Fruit fly (Drosophila melanogaster) whole organism, adult: ENCODE data around the gene frj.

Source experiments
- CG11617 ChIP-seq: fragments of 200-800 bp; sonication (Bioruptor generic); optimal IDR thresholded peaks from 2 replicates; lab custom pipeline; 2017; ENCODE audit warnings: mild to moderate bottlenecking, missing biosample characterization, missing genetic modification reagents, missing genetic modification characterization
- CG12768 ChIP-seq: fragments of 200-800 bp; sonication (Bioruptor generic); optimal IDR thresholded peaks from 2 replicates; lab custom pipeline; 2017; ENCODE audit warnings: missing biosample characterization, missing genetic modification characterization, mild to moderate bottlenecking, moderate library complexity, missing genetic modification reagents
- CG14711 ChIP-seq: fragments of 200-800 bp; sonication (Bioruptor generic); optimal IDR thresholded peaks from 2 replicates; lab custom pipeline; 2018; ENCODE audit warnings: missing biosample characterization, mild to moderate bottlenecking, missing genetic modification characterization, moderate library complexity
- CG1620 ChIP-seq: fragments of 200-800 bp; sonication (Bioruptor generic); optimal IDR thresholded peaks from 2 replicates; lab custom pipeline; 2016; ENCODE audit warnings: missing biosample characterization, missing genetic modification characterization
- CG33017 ChIP-seq: fragments of 200-800 bp; sonication (Bioruptor generic); optimal IDR thresholded peaks from 2 replicates; lab custom pipeline; 2018; ENCODE audit warnings: missing biosample characterization, mild to moderate bottlenecking, missing genetic modification characterization, moderate library complexity
- CG5204 ChIP-seq: fragments of 200-800 bp; sonication (Bioruptor generic); optimal IDR thresholded peaks from 2 replicates; lab custom pipeline; 2016; ENCODE audit warnings: missing biosample characterization, missing genetic modification characterization
- CG7045 ChIP-seq: fragments of 200-800 bp; sonication (Bioruptor generic); optimal IDR thresholded peaks from 2 replicates; lab custom pipeline; 2017; ENCODE audit warnings: missing biosample characterization, mild to moderate bottlenecking, missing genetic modification characterization
- CG7101 ChIP-seq: fragments of 200-800 bp; sonication (Bioruptor generic); optimal IDR thresholded peaks from 2 replicates; lab custom pipeline; 2018; ENCODE audit warnings: missing biosample characterization, mild to moderate bottlenecking, missing genetic modification characterization, moderate library complexity
- Clk ChIP-seq: fragments of 200-800 bp; sonication (Bioruptor generic); optimal IDR thresholded peaks from 2 replicates; lab custom pipeline; 2017; ENCODE audit warnings: missing biosample characterization, missing genetic modification characterization
- Crg-1 ChIP-seq: fragments of 200-800 bp; sonication (Bioruptor generic); optimal IDR thresholded peaks from 2 replicates; lab custom pipeline; 2016; ENCODE audit warnings: missing biosample characterization, missing genetic modification characterization
- Hr96 ChIP-seq: fragments of 200-800 bp; sonication (Bioruptor generic); optimal IDR thresholded peaks from 2 replicates; lab custom pipeline; 2016; ENCODE audit warnings: missing biosample characterization, missing genetic modification characterization
- Mnt ChIP-seq: fragments of 200-800 bp; sonication (Bioruptor generic); optimal IDR thresholded peaks from 2 replicates; lab custom pipeline; 2016; ENCODE audit warnings: missing biosample characterization, mild to moderate bottlenecking, missing genetic modification characterization
- bab1 ChIP-seq: fragments of 200-800 bp; sonication (Bioruptor generic); optimal IDR thresholded peaks from 3 replicates; lab custom pipeline; 2019; ENCODE audit warnings: missing biosample characterization, mild to moderate bottlenecking, missing genetic modification characterization, moderate library complexity
- cic ChIP-seq: fragments of 200-800 bp; sonication (Bioruptor generic); optimal IDR thresholded peaks from 2 replicates; lab custom pipeline; 2017; ENCODE audit warnings: missing biosample characterization, mild to moderate bottlenecking, missing genetic modification characterization, moderate library complexity
- cnc ChIP-seq, 2 experiments: fragments of >200 bp; optimal IDR thresholded peaks; 2 replicates each; lab custom pipeline; 2017
- kay ChIP-seq: fragments of 200-800 bp; sonication (Bioruptor generic); peaks from one replicate; lab custom pipeline; 2016; ENCODE audit warnings: missing biosample characterization, missing genetic modification characterization, borderline replicate concordance
- ovo ChIP-seq: fragments of 200-800 bp; sonication (Bioruptor generic); optimal IDR thresholded peaks from 2 replicates; lab custom pipeline; 2016; ENCODE audit warnings: missing biosample characterization, missing genetic modification characterization
- pad ChIP-seq: fragments of 200-800 bp; sonication (Bioruptor generic); optimal IDR thresholded peaks from 3 replicates; lab custom pipeline; 2017; ENCODE audit warnings: missing biosample characterization, missing genetic modification characterization, mild to moderate bottlenecking, moderate library complexity, missing genetic modification reagents
- tj ChIP-seq: fragments of 200-800 bp; sonication (Bioruptor generic); optimal IDR thresholded peaks from 3 replicates; lab custom pipeline; 2017; ENCODE audit warnings: missing biosample characterization, mild to moderate bottlenecking, missing genetic modification characterization, moderate library complexity
- toe ChIP-seq: fragments of 200-800 bp; sonication (Bioruptor generic); optimal IDR thresholded peaks from 2 replicates; lab custom pipeline; 2016; ENCODE audit warnings: missing biosample characterization, missing genetic modification characterization

The frj gene

DNA sequence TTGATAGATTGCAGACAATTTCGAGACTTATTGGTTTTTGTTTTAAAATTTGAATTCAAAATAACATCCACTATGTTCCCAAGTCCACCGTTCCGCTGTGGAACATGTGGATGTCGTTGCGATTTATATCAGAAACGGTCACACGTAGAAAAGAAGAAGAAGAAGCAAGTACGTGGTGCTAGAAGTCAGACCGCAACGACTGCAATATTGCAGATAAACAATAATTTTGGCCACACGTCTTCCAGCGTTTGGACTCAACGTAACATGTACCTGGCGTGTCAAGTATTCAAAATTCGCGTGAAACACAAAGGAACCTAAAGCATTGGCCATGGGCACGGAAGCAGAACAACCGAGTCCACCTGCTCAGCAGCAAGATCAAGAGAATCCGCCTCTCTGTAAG lies 31.7 kb upstream of the frj start, which contains the start of gene Fic:
Gene Fic (plus strand): TSS at position 139 of the 400 bp plus-strand sequence.
- TF ChIP-seq toe (GFP tag; lab: Kevin White, UChicago), result no peak
- peak; percentile 41 for TF ChIP-seq Mnt (GFP tag; lab: Kevin White, UChicago)
- peak; percentile 57 for TF ChIP-seq tj (GFP tag; lab: Kevin White, UChicago)
- peak; percentile 8 for TF ChIP-seq bab1 (GFP tag; lab: Kevin White, UChicago)

DNA sequence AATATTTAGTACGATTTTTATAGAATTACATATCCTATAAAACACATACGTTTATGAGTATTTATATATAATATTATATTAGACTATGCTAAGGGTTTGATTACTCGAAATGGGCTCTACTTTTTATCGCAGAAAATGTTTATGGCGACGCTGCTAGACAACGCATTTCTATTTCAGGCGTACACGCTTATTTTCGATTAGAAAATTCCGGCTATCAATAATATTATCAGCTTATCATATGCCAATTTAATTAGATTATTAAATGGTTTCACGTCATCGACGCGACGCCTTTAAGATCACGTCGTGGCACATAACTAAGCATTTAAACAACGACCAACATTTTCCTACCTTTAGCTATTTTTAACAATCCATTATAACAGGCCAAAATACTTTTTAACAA lies 29.5 kb upstream of the frj start:
- TF ChIP-seq ovo (no peak), kay (GFP tag; lab: Kevin White, UChicago) (peak; percentile 80)

DNA sequence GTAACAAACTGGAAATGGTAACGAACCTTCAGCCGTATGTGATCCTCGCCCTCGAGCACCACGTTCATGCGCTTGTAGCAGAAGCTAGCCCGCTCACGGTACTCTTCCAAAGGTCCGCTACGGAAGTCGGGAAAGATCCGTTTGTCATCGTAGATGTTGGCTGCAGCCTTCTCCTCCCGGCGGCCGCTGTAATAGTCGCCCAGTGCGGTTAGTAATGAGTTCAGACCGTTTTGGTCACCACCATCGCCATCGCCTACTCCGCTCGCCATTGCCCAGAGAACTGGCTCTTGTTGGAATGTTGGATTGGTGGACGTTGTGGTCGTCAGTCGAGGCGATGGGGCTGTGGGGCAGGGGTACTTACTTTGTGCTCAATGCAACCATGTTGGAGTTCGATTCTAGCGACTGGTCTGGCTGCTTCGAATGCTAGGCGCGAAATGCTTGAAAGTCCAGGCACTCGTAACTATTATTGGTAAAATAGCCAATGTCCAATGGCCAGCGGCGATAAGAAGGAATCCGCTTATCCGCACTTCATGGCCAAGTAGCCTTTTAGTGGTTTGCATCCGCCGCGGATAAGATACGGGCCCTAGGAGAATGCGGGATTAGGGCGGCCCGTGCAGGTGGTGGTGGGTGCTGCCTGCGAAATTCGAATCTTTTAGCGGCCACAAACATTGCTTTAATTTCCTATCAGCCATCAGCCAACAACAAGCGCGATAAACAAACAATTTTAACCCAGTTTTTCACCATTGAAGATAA lies 8.1 kb upstream of the frj start:
- TF ChIP-seq CG14711 (tag; lab: Kevin White, UChicago) (no peak), bab1 (GFP tag; lab: Kevin White, UChicago) (no peak), Clk (GFP tag; lab: Kevin White, UChicago) (no peak), ovo (no peak), tj (GFP tag; lab: Kevin White, UChicago) (no peak), CG11617 (peak; percentile 14), Hr96 (GFP tag; lab: Kevin White, UChicago) (peak; percentile 56), Crg-1 (no peak), toe (GFP tag; lab: Kevin White, UChicago) (no peak), CG33017 (no peak), pad (GFP tag; lab: Kevin White, UChicago) (no peak), CG12768 (GFP tag; lab: Kevin White, UChicago) (peak; percentile 90), CG7101 (tag; lab: Kevin White, UChicago) (peak; percentile 30), cic (peak; percentile 61), CG5204 (no peak), cnc (optimal IDR thresholded peaks at IDR 0.05; lab: Kevin White, UChicago) (no peak), CG7045 (GFP tag; lab: Kevin White, UChicago) (peak; percentile 26), CG1620 (GFP tag; lab: Kevin White, UChicago) (no peak), kay (GFP tag; lab: Kevin White, UChicago) (no peak), Mnt (GFP tag; lab: Kevin White, UChicago) (peak; percentile 43)

DNA sequence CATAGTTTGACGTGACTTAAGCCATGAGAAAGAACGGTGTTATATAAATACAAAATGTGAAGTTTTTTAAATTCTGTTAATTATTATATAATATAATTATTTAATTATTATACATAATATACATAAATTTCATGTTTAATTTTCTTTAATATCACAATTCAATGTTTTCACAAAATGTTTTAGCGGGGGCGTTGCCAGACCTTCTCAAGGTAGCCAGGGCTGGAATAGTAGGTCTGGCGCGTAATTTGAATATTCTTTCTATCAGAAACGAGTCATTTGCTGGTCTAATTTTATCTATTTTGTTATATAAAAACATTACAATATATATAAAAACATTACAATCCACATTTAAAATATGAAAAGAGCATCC lies 7.5 kb upstream of the frj start, which contains the start of gene Acox3:
Gene Acox3 (minus strand): TSS at position 70 of the 370 bp plus-strand sequence.
- no peak for TF ChIP-seq Crg-1
- no peak for TF ChIP-seq CG14711 (tag; lab: Kevin White, UChicago)
- peak; percentile 22 for TF ChIP-seq bab1 (GFP tag; lab: Kevin White, UChicago)
- no peak for TF ChIP-seq tj (GFP tag; lab: Kevin White, UChicago)

dm6 chr2L:6449753-6450152 lies 6.1 kb upstream of the frj start:
- no peak for TF ChIP-seq CG7101 (tag; lab: Kevin White, UChicago)
- TF ChIP-seq Hr96 (GFP tag; lab: Kevin White, UChicago), result no peak
- TF ChIP-seq CG11617, result no peak
- TF ChIP-seq bab1 (GFP tag; lab: Kevin White, UChicago), result no peak
- no peak for TF ChIP-seq ovo
- TF ChIP-seq cnc (optimal IDR thresholded peaks at IDR 0.05; lab: Kevin White, UChicago), result no peak
- TF ChIP-seq Clk (GFP tag; lab: Kevin White, UChicago), result no peak
- no peak for TF ChIP-seq CG1620 (GFP tag; lab: Kevin White, UChicago)
- TF ChIP-seq cic, result no peak
- no peak for TF ChIP-seq CG33017
- no peak for TF ChIP-seq CG12768 (GFP tag; lab: Kevin White, UChicago)
- TF ChIP-seq CG5204, result no peak
- no peak for TF ChIP-seq Crg-1

DNA sequence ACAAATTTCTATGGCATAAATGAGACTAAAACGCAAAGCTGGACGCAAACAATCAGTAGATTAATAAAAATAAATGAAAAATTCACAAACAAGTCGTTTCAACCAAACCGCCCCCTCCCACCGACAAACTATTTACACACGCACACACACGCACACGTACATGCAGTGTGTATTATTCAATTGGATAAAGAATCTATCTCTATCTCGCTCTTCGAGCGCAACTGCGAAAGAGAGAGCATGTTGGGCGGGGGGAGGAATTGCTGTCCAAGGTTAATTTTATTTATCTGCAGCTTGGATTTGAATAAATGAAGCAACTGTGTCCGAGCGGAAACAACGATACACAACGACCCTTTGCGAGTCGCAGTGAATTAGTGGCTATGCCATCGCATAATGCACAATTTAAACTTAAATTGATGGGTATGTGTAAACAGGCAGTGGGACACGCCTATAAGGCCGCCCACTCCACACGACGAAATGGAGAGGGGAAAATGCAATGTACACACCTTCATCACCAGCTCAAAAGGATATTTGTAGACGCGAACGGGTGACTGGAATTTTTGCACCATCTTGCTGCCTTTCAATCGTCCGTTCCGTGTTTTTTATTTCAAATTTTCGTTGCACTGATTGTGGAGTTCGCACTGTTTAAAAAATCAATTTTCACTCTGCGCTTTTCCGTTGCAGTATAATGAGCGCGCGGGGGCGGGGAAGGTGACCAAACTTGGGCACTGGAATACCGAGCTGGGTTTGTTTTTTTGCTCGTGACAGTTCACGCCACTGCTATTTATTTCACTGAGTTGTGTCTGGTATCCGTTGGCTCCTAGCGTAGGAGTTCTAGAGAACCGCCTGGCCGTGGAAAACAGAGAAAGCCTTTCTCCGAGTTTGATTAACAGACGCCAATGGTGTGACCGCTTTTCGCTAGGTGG lies 559 bp upstream of the frj start, which contains the start of gene retm:
Gene retm (minus strand): TSS at position 898 of the 923 bp plus-strand sequence.
- TF ChIP-seq CG7101 (tag; lab: Kevin White, UChicago), result peak; percentile 57
- peak; percentile 46 for TF ChIP-seq Mnt (GFP tag; lab: Kevin White, UChicago)
- TF ChIP-seq CG14711 (tag; lab: Kevin White, UChicago), result no peak
- no peak for TF ChIP-seq CG5204
- TF ChIP-seq toe (GFP tag; lab: Kevin White, UChicago), result no peak
- TF ChIP-seq CG12768 (GFP tag; lab: Kevin White, UChicago), result peak; percentile 59
- TF ChIP-seq CG1620 (GFP tag; lab: Kevin White, UChicago), result no peak
- no peak for TF ChIP-seq Hr96 (GFP tag; lab: Kevin White, UChicago)
- peak; percentile 0 for TF ChIP-seq CG33017
- no peak for TF ChIP-seq CG11617
- peak; percentile 9 for TF ChIP-seq Clk (GFP tag; lab: Kevin White, UChicago)
- no peak for TF ChIP-seq bab1 (GFP tag; lab: Kevin White, UChicago)
- peak; percentile 76 for TF ChIP-seq cic
- TF ChIP-seq ovo, result peak; percentile 41
- TF ChIP-seq cnc (optimal IDR thresholded peaks at IDR 0.05; lab: Kevin White, UChicago), result no peak
- peak; percentile 47 for TF ChIP-seq Crg-1
- peak; percentile 47 for TF ChIP-seq tj (GFP tag; lab: Kevin White, UChicago)
- no peak for TF ChIP-seq kay (GFP tag; lab: Kevin White, UChicago)
- no peak for TF ChIP-seq CG7045 (GFP tag; lab: Kevin White, UChicago)
- peak; percentile 68 for TF ChIP-seq pad (GFP tag; lab: Kevin White, UChicago)
